Worm (Caenorhabditis elegans): Measurements from ENCODE around the gene tag-151.
A peak's percentile ranks its signal among the peaks of the same experiment; 100 is the strongest.

tag-151 gene

DNA sequence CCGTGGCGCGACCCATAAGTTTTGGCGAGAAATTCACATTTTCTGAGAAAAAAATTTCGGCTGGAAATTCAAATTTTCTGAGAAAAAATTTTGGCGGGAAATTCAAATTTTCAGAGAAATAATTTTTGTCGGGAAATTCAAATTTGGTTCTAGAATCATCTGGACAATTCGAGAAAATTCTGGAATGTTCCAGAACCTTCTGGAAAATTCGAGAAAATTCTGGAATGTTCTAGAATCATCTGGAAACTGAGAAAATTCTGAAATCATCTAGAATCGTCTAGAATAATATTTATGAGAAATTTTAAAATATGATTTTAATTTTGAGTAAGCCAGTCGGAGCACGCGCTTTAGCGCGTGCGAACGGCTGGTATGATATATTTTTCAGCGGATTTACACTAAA, 25.2 kb upstream of the tag-151 start:
- TF ChIP-seq ztf-1 (GFP tag; conservative IDR thresholded peaks at IDR 0.05) (no peak), nhr-25 (tag; optimal IDR thresholded peaks at IDR 0.05) (no peak), peb-1 (tag; optimal IDR thresholded peaks at IDR 0.05) (no peak), blmp-1 (tag; optimal IDR thresholded peaks at IDR 0.05; ENCODE audit: insufficient read depth) (no peak), mdl-1 (tag; optimal IDR thresholded peaks at IDR 0.05) (no peak), egl-27 (tag; optimal IDR thresholded peaks at IDR 0.05) (no peak), nhr-237 (tag; optimal IDR thresholded peaks at IDR 0.05) (no peak), nhr-21 (tag; optimal IDR thresholded peaks at IDR 0.05) (no peak), skn-1 (tag; optimal IDR thresholded peaks at IDR 0.05) (no peak), ZK546.5 (tag; optimal IDR thresholded peaks at IDR 0.05) (no peak), nhr-12 (tag; optimal IDR thresholded peaks at IDR 0.05) (no peak), F13H6.1 (tag; optimal IDR thresholded peaks at IDR 0.05) (no peak), nhr-10 (tag; optimal IDR thresholded peaks at IDR 0.05) (no peak), sma-9 (GFP tag; optimal IDR thresholded peaks at IDR 0.05) (no peak), sma-9 (tag; optimal IDR thresholded peaks at IDR 0.05) (no peak), lin-13 (GFP tag; optimal IDR thresholded peaks at IDR 0.05) (no peak), nhr-23 (tag; optimal IDR thresholded peaks at IDR 0.05) (no peak), R02D3.7 (tag; optimal IDR thresholded peaks at IDR 0.05) (no peak), unc-55 (GFP tag; optimal IDR thresholded peaks at IDR 0.05) (no peak), nhr-6 (tag; optimal IDR thresholded peaks at IDR 0.05) (no peak), gmeb-1 (tag; optimal IDR thresholded peaks at IDR 0.05) (no peak)

DNA sequence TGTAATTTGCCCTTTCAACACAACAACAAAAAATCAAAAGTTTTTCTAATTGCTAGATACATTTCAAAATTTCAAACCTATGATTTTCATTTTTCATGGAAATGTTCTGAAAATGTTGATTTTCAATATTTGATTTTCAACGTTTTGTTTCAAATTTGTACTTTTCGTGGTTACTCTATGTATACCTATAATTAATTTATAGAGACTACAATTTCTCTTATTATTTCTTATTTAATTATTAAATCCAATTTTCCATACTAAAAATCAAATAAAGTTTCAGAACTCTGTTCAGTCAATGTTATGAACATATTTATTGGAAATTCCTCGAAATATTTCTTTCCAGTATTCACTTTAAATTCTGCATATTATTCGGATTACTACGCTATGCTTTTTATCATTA, 23.1 kb upstream of the tag-151 start, which contains the start of gene sre-39:
Gene sre-39, plus strand, starts transcription at position 301 of the 400 bp plus-strand sequence.
- TF ChIP-seq zag-1 (tag; optimal IDR thresholded peaks at IDR 0.05), result no peak
- TF ChIP-seq elt-1 (tag; optimal IDR thresholded peaks at IDR 0.05), result no peak
- TF ChIP-seq nhr-11 (tag; optimal IDR thresholded peaks at IDR 0.05), result no peak
- TF ChIP-seq nhr-21 (tag; optimal IDR thresholded peaks at IDR 0.05), result no peak
- no peak for TF ChIP-seq nhr-6 (tag; optimal IDR thresholded peaks at IDR 0.05)
- no peak for TF ChIP-seq mbf-1 (tag; optimal IDR thresholded peaks at IDR 0.05)
- no peak for TF ChIP-seq alr-1 (tag; optimal IDR thresholded peaks at IDR 0.05)
- TF ChIP-seq unc-62 (GFP tag; optimal IDR thresholded peaks at IDR 0.05), result no peak
- no peak for TF ChIP-seq mdl-1 (tag; optimal IDR thresholded peaks at IDR 0.05)
- no peak for TF ChIP-seq nhr-12 (tag; optimal IDR thresholded peaks at IDR 0.05)
- no peak for TF ChIP-seq dmd-4 (tag; optimal IDR thresholded peaks at IDR 0.05)
- TF ChIP-seq unc-39 (tag; optimal IDR thresholded peaks at IDR 0.05), result no peak
- TF ChIP-seq fos-1 (tag; optimal IDR thresholded peaks at IDR 0.05), result no peak
- no peak for TF ChIP-seq mab-5 (tag; optimal IDR thresholded peaks at IDR 0.05)
- TF ChIP-seq ceh-16 (tag; optimal IDR thresholded peaks at IDR 0.05), result no peak
- TF ChIP-seq sem-4 (tag; optimal IDR thresholded peaks at IDR 0.05), result no peak
- TF ChIP-seq R02D3.7 (tag; optimal IDR thresholded peaks at IDR 0.05), result no peak

- TF ChIP-seq nhr-237 (tag; optimal IDR thresholded peaks at IDR 0.05), result no peak
- TF ChIP-seq lin-39 (tag; optimal IDR thresholded peaks at IDR 0.05), result no peak
- no peak for TF ChIP-seq nhr-11 (tag; optimal IDR thresholded peaks at IDR 0.05)
- TF ChIP-seq ztf-1 (GFP tag; conservative IDR thresholded peaks at IDR 0.05), result no peak
- no peak for TF ChIP-seq nhr-77 (tag; optimal IDR thresholded peaks at IDR 0.05)
- TF ChIP-seq nhr-129 (tag; optimal IDR thresholded peaks at IDR 0.05), result no peak
- TF ChIP-seq sem-4 (tag; optimal IDR thresholded peaks at IDR 0.05), result no peak
- no peak for TF ChIP-seq egl-27 (tag; optimal IDR thresholded peaks at IDR 0.05)
- no peak for TF ChIP-seq skn-1 (tag; optimal IDR thresholded peaks at IDR 0.05)
- no peak for TF ChIP-seq elt-1 (tag; optimal IDR thresholded peaks at IDR 0.05)
- no peak for TF ChIP-seq elt-3 (tag; optimal IDR thresholded peaks at IDR 0.05)
- no peak for TF ChIP-seq unc-55 (GFP tag; optimal IDR thresholded peaks at IDR 0.05)
- no peak for TF ChIP-seq ZK546.5 (tag; optimal IDR thresholded peaks at IDR 0.05)
- no peak for TF ChIP-seq gmeb-1 (tag; optimal IDR thresholded peaks at IDR 0.05)
- no peak for TF ChIP-seq aly-2 (tag; optimal IDR thresholded peaks at IDR 0.05)
- no peak for TF ChIP-seq Y55F3AM.14 (GFP tag; optimal IDR thresholded peaks at IDR 0.05)
- no peak for TF ChIP-seq blmp-1 (tag; optimal IDR thresholded peaks at IDR 0.05; ENCODE audit: insufficient read depth)
- TF ChIP-seq zag-1 (tag; optimal IDR thresholded peaks at IDR 0.05), result no peak
These were observed 20.6 kb upstream of the tag-151 start, which contains the start of gene F10G7.12 for ce11 chrII:4689477-4689876. Gene F10G7.12, plus strand, starts transcription at chrII:4689777.

ce11 chrII:4693129-4693528, 16.9 kb upstream of the tag-151 start, which contains the start of gene F10G7.5:
Gene F10G7.5, plus strand, starts transcription at chrII:4693414.
- TF ChIP-seq nhr-129 (tag; optimal IDR thresholded peaks at IDR 0.05), result no peak
- peak; percentile 27 for TF ChIP-seq sma-9 (GFP tag; optimal IDR thresholded peaks at IDR 0.05)
- no peak for TF ChIP-seq sma-9 (tag; optimal IDR thresholded peaks at IDR 0.05)
- no peak for TF ChIP-seq unc-39 (tag; optimal IDR thresholded peaks at IDR 0.05)
- TF ChIP-seq snpc-4 (tag; optimal IDR thresholded peaks at IDR 0.05), result no peak
- TF ChIP-seq crh-2 (tag; optimal IDR thresholded peaks at IDR 0.05), result peak; percentile 17
- no peak for TF ChIP-seq alr-1 (tag; optimal IDR thresholded peaks at IDR 0.05)
- TF ChIP-seq ceh-82 (tag; optimal IDR thresholded peaks at IDR 0.05), result no peak
- TF ChIP-seq lin-11 (tag; optimal IDR thresholded peaks at IDR 0.05), result no peak
- no peak for TF ChIP-seq nhr-12 (tag; optimal IDR thresholded peaks at IDR 0.05)
- peak in 1 of 2 experiments; percentile 8 for TF ChIP-seq mdl-1 (tag; optimal IDR thresholded peaks at IDR 0.05)
- no peak for TF ChIP-seq sma-3 (GFP tag; optimal IDR thresholded peaks at IDR 0.05)
- peak; percentile 42 for TF ChIP-seq C34F6.9 (tag; optimal IDR thresholded peaks at IDR 0.05)
- TF ChIP-seq lsy-2 (tag; optimal IDR thresholded peaks at IDR 0.05), result peak in 1 of 2 experiments; percentile 60
- TF ChIP-seq F13H6.1 (tag; optimal IDR thresholded peaks at IDR 0.05), result peak; percentile 11
- no peak for TF ChIP-seq elt-3 (tag; optimal IDR thresholded peaks at IDR 0.05)
- TF ChIP-seq fos-1 (tag; optimal IDR thresholded peaks at IDR 0.05), result peak; percentile 49
- no peak for TF ChIP-seq elt-1 (tag; optimal IDR thresholded peaks at IDR 0.05)
- TF ChIP-seq gmeb-1 (tag; optimal IDR thresholded peaks at IDR 0.05), result no peak
- no peak for TF ChIP-seq ZK546.5 (tag; optimal IDR thresholded peaks at IDR 0.05)

Data from whole organism, L2 larva.